Worm (Caenorhabditis elegans) whole organism, L4 larva: ENCODE data around the gene dpy-10.

ENCODE experiments used
- D1046.2 ChIP-seq: fragments of 200-800 bp; sonication (Bioruptor generic); IDR thresholded peaks from 2 replicates; pipeline ENCODE4 v1.3.6; 2022; ENCODE audit warnings: missing genetic modification characterization, missing compliant biosample characterization
- F26F4.8 ChIP-seq: fragments of 200-800 bp; sonication (Bioruptor generic); conservative IDR thresholded peaks from 2 replicates; pipeline ENCODE4 v1.3.6; 2022; ENCODE audit warnings: missing genetic modification characterization, missing compliant biosample characterization
- F37D6.2 ChIP-seq: sonication (generic microtip); optimal IDR thresholded peaks from 2 replicates; lab custom pipeline; 2016; ENCODE audit warnings: mild to moderate bottlenecking, missing genetic modification characterization, missing compliant biosample characterization
- F44E2.7 ChIP-seq: fragments of 200-800 bp; sonication (Bioruptor generic); IDR thresholded peaks from 2 replicates; pipeline ENCODE4 v2.1.2; 2022; ENCODE audit warnings: missing genetic modification characterization, missing compliant biosample characterization
- F49E8.2 ChIP-seq: sonication (generic microtip); optimal IDR thresholded peaks from 2 replicates; lab custom pipeline; 2016; ENCODE audit warnings: missing compliant biosample characterization, mild to moderate bottlenecking, missing genetic modification characterization, borderline replicate concordance
- T20F7.1 ChIP-seq: fragments of 200-800 bp; sonication (Bioruptor generic); optimal IDR thresholded peaks from 2 replicates; lab custom pipeline; 2018; ENCODE audit warnings: mild to moderate bottlenecking, missing genetic modification characterization, missing compliant biosample characterization
- ama-1 ChIP-seq: fragments of 150-350 bp; optimal IDR thresholded peaks from 2 replicates; lab custom pipeline; 2014; ENCODE audit warnings: inconsistent platforms, mixed read lengths
- arid-1 ChIP-seq: fragments of 200-800 bp; sonication (Bioruptor generic); conservative IDR thresholded peaks from 2 replicates; pipeline ENCODE4 v1.3.6; 2022; ENCODE audit warnings: missing genetic modification reagents, missing genetic modification characterization, missing compliant biosample characterization
- attf-4 ChIP-seq: sonication (generic microtip); optimal IDR thresholded peaks from 3 replicates; lab custom pipeline; 2017; ENCODE audit warnings: missing biosample characterization, missing genetic modification characterization
- ceh-62 ChIP-seq: sonication (generic microtip); optimal IDR thresholded peaks from 2 replicates; lab custom pipeline; 2017; ENCODE audit warnings: missing biosample characterization, missing genetic modification characterization
- cey-2 ChIP-seq: sonication (generic microtip); optimal IDR thresholded peaks from 3 replicates; lab custom pipeline; 2017; ENCODE audit warnings: missing genetic modification characterization, mild to moderate bottlenecking, missing compliant biosample characterization, antibody characterized with exemption, borderline replicate concordance; ENCODE audit not compliant: insufficient read depth
- ctbp-1 ChIP-seq: fragments of 200-800 bp; sonication (Bioruptor generic); IDR thresholded peaks from 2 replicates; pipeline ENCODE4 v1.3.6; 2022; ENCODE audit warnings: missing genetic modification reagents, missing genetic modification characterization, missing compliant biosample characterization
- daf-19 ChIP-seq: fragments of 200-800 bp; sonication (Bioruptor generic); conservative IDR thresholded peaks from 2 replicates; pipeline ENCODE4 v1.3.6; 2022; ENCODE audit warnings: missing genetic modification characterization, missing compliant biosample characterization
- dmd-6 ChIP-seq: fragments of 200-800 bp; sonication (Bioruptor generic); IDR thresholded peaks from 2 replicates; pipeline ENCODE4 v1.3.6; 2022; ENCODE audit warnings: missing genetic modification reagents, missing genetic modification characterization, missing compliant biosample characterization
- dmd-8 ChIP-seq: fragments of 200-800 bp; sonication (Bioruptor generic); IDR thresholded peaks from 2 replicates; pipeline ENCODE4 v1.3.6; 2022; ENCODE audit warnings: missing genetic modification characterization, missing compliant biosample characterization
- dpl-1 ChIP-seq: fragments of 150-350 bp; optimal IDR thresholded peaks from 2 replicates; lab custom pipeline; 2014; ENCODE audit warnings: missing biosample characterization, missing genetic modification reagents, missing genetic modification characterization
- dve-1 ChIP-seq: sonication (generic microtip); optimal IDR thresholded peaks from 2 replicates; lab custom pipeline; 2017; ENCODE audit warnings: antibody characterized with exemption, mild to moderate bottlenecking, missing genetic modification characterization, missing compliant biosample characterization; ENCODE audit not compliant: insufficient read depth
- egl-27 ChIP-seq: sonication (generic microtip); optimal IDR thresholded peaks from 3 replicates; lab custom pipeline; 2017; ENCODE audit warnings: missing biosample characterization, missing genetic modification reagents, missing genetic modification characterization
- fkh-10 ChIP-seq: fragments of 150-350 bp; optimal IDR thresholded peaks from 2 replicates; lab custom pipeline; 2014; ENCODE audit warnings: missing biosample characterization, missing genetic modification reagents, missing genetic modification characterization
- gei-8 ChIP-seq: fragments of 200-800 bp; sonication (Bioruptor generic); optimal IDR thresholded peaks from 2 replicates; lab custom pipeline; 2018; ENCODE audit warnings: mild to moderate bottlenecking, missing genetic modification characterization, missing compliant biosample characterization
- hlh-30 ChIP-seq: sonication (generic microtip); optimal IDR thresholded peaks from 2 replicates; lab custom pipeline; 2017; ENCODE audit warnings: antibody characterized with exemption, mild to moderate bottlenecking, missing genetic modification characterization, missing compliant biosample characterization; ENCODE audit not compliant: insufficient read depth
- jun-1 ChIP-seq: fragments of 150-350 bp; optimal IDR thresholded peaks from 2 replicates; lab custom pipeline; 2014; ENCODE audit warnings: missing biosample characterization, missing genetic modification reagents, missing genetic modification characterization
- lin-13 ChIP-seq: fragments of 150-350 bp; optimal IDR thresholded peaks from 2 replicates; lab custom pipeline; 2014; ENCODE audit warnings: missing biosample characterization, missing genetic modification reagents, missing genetic modification characterization
- lin-15B ChIP-seq: fragments of 150-350 bp; sonication (generic microtip); optimal IDR thresholded peaks from 3 replicates; lab custom pipeline; 2014; ENCODE audit warnings: missing biosample characterization, missing genetic modification characterization
- lin-38 ChIP-seq: fragments of 200-800 bp; sonication (Bioruptor generic); IDR thresholded peaks from 2 replicates; pipeline ENCODE4 v1.3.6; 2022; ENCODE audit warnings: missing genetic modification reagents, missing genetic modification characterization, missing compliant biosample characterization
- lin-39 ChIP-seq: fragments of 150-350 bp; optimal IDR thresholded peaks from 2 replicates; lab custom pipeline; 2014; ENCODE audit warnings: missing biosample characterization, missing genetic modification reagents, missing genetic modification characterization
- lir-3 ChIP-seq: sonication (generic microtip); optimal IDR thresholded peaks from 2 replicates; lab custom pipeline; 2016; ENCODE audit warnings: mild to moderate bottlenecking, missing genetic modification characterization, missing compliant biosample characterization
- mdl-1 ChIP-seq, 2 experiments: fragments of 150-350 bp in 1 of 2; sonication (generic microtip) in 1 of 2; optimal IDR thresholded peaks; 2 replicates each; lab custom pipeline; 2014 to 2017; ENCODE audit warnings: missing biosample characterization in 2 of 2, missing genetic modification characterization in 2 of 2
- mes-2 ChIP-seq: sonication (generic microtip); optimal IDR thresholded peaks from 2 replicates; lab custom pipeline; 2016; ENCODE audit warnings: missing genotype, mild to moderate bottlenecking, missing genetic modification characterization, missing compliant biosample characterization; ENCODE audit not compliant: poor library complexity, severe bottlenecking
- mxl-2 ChIP-seq: fragments of 200-800 bp; sonication (Bioruptor generic); conservative IDR thresholded peaks from 2 replicates; pipeline ENCODE4 v1.3.6; 2022; ENCODE audit warnings: missing genetic modification reagents, missing genetic modification characterization, missing compliant biosample characterization
- mxl-3 ChIP-seq: fragments of 200-800 bp; sonication (Bioruptor generic); optimal IDR thresholded peaks from 2 replicates; lab custom pipeline; 2018; ENCODE audit warnings: mild to moderate bottlenecking, missing genetic modification characterization, missing compliant biosample characterization
- nhr-102 ChIP-seq: sonication (generic microtip); optimal IDR thresholded peaks from 2 replicates; lab custom pipeline; 2016; ENCODE audit warnings: mild to moderate bottlenecking, missing genetic modification characterization, moderate library complexity, missing compliant biosample characterization
- nhr-237 ChIP-seq: sonication (generic microtip); optimal IDR thresholded peaks from 2 replicates; lab custom pipeline; 2017; ENCODE audit warnings: missing biosample characterization, missing genetic modification characterization
- nhr-25 ChIP-seq: sonication (generic microtip); optimal IDR thresholded peaks from 2 replicates; lab custom pipeline; 2017; ENCODE audit warnings: missing genetic modification characterization, mild to moderate bottlenecking, missing compliant biosample characterization, antibody characterized with exemption, moderate library complexity, borderline replicate concordance; ENCODE audit not compliant: insufficient read depth
- nhr-42 ChIP-seq: fragments of 200-800 bp; sonication (Bioruptor generic); IDR thresholded peaks from 2 replicates; pipeline ENCODE4 v1.3.6; 2022; ENCODE audit warnings: missing genetic modification characterization, missing compliant biosample characterization
- nhr-48 ChIP-seq: sonication (generic microtip); optimal IDR thresholded peaks from 2 replicates; lab custom pipeline; 2016; ENCODE audit warnings: mild to moderate bottlenecking, missing genetic modification characterization, missing compliant biosample characterization
- nhr-76 ChIP-seq: fragments of 150-350 bp; optimal IDR thresholded peaks from 2 replicates; lab custom pipeline; 2014; ENCODE audit warnings: missing biosample characterization, missing genetic modification characterization
- nhr-77 ChIP-seq: fragments of 150-350 bp; optimal IDR thresholded peaks from 2 replicates; lab custom pipeline; 2014; ENCODE audit warnings: missing biosample characterization, missing genetic modification characterization
- php-3 ChIP-seq: fragments of 200-800 bp; sonication (Bioruptor generic); IDR thresholded peaks from 2 replicates; pipeline ENCODE4 v1.3.6; 2022; ENCODE audit warnings: missing genetic modification reagents, missing genetic modification characterization, missing compliant biosample characterization
- rbr-2 ChIP-seq: sonication (generic microtip); optimal IDR thresholded peaks from 2 replicates; lab custom pipeline; 2016; ENCODE audit warnings: missing genotype, missing genetic modification characterization, missing compliant biosample characterization
- saeg-2 ChIP-seq: fragments of 200-800 bp; sonication (Bioruptor generic); IDR thresholded peaks from 2 replicates; pipeline ENCODE4 v1.3.6; 2022; ENCODE audit warnings: missing genetic modification reagents, missing genetic modification characterization, missing compliant biosample characterization
- skn-1 ChIP-seq: fragments of 150-350 bp; optimal IDR thresholded peaks from 2 replicates; lab custom pipeline; 2014; ENCODE audit warnings: missing biosample characterization, missing genetic modification characterization
- snpc-1.2 ChIP-seq: fragments of 200-800 bp; sonication (Bioruptor generic); IDR thresholded peaks from 2 replicates; pipeline ENCODE4 v1.3.6; 2022; ENCODE audit warnings: missing genetic modification reagents, missing genetic modification characterization, missing compliant biosample characterization
- snpc-4 ChIP-seq: fragments of 150-350 bp; optimal IDR thresholded peaks from 2 replicates; lab custom pipeline; 2014; ENCODE audit warnings: missing biosample characterization, missing genetic modification characterization
- spr-1 ChIP-seq: sonication (generic microtip); optimal IDR thresholded peaks from 2 replicates; lab custom pipeline; 2016; ENCODE audit warnings: mild to moderate bottlenecking, missing genetic modification characterization, missing compliant biosample characterization
- tra-1 ChIP-seq: fragments of 200-800 bp; sonication (Bioruptor generic); IDR thresholded peaks from 2 replicates; pipeline ENCODE4 v1.3.6; 2022; ENCODE audit warnings: missing genetic modification reagents, missing genetic modification characterization, missing compliant biosample characterization
- zfp-3 ChIP-seq: fragments of 200-800 bp; sonication (Bioruptor generic); conservative IDR thresholded peaks from 2 replicates; pipeline ENCODE4 v1.3.6; 2022; ENCODE audit warnings: missing genetic modification reagents, missing genetic modification characterization, missing compliant biosample characterization
- ztf-11 ChIP-seq: fragments of 150-350 bp; optimal IDR thresholded peaks from 2 replicates; lab custom pipeline; 2014; ENCODE audit warnings: missing biosample characterization, missing genetic modification characterization

The dpy-10 gene

DNA sequence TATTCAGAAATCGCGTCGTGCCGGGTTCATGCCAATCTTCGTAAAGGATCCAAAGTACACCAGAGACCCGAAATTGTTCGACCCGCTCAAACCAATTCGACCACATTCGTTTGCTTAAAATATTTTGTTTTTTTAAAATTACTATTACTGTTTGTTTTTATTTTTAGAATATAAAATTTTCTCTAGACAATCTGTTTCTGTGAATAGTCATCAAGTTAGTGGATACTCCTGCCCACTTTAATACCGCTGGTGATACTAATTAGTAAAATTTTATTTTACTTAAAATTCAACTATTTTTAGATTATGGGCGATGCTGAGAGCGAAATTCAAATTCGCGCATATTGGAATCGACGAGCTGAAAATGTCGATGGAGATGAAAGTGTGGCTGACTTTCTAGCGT lies 24.6 kb upstream of the dpy-10 start, which contains the start of gene T14B4.1:
Gene T14B4.1, plus strand, starts transcription at position 301 of the 400 bp plus-strand sequence.
- no peak for TF ChIP-seq F44E2.7
- TF ChIP-seq mes-2: no peak

DNA sequence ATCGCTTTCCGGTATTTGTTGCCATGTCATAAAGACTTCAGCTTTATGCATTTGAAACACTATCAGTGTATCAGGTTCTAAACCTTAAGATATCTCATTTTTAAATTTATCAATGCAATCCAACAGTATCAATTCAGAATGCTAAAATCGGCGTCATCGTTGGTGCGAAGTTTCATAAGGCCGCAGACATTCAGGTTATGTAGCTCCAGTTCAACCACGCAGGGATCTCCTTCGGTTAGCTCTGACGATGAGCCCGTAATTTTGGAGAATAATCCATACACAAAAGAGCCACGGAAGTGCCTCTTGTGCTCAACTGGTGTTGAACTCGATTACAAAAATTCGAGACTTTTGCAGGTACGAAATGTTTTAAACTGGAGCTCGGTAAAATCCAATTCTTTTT lies 24.0 kb upstream of the dpy-10 start, which contains the start of gene mrps-18.C:
Gene mrps-18.C, plus strand, starts transcription at position 138 of the 400 bp plus-strand sequence.
- TF ChIP-seq F49E8.2 (tag; lab: Kevin White, UChicago) (no peak), lin-38 (GFP tag; lab: Robert Waterston, UW) (peak; percentile 53)

DNA sequence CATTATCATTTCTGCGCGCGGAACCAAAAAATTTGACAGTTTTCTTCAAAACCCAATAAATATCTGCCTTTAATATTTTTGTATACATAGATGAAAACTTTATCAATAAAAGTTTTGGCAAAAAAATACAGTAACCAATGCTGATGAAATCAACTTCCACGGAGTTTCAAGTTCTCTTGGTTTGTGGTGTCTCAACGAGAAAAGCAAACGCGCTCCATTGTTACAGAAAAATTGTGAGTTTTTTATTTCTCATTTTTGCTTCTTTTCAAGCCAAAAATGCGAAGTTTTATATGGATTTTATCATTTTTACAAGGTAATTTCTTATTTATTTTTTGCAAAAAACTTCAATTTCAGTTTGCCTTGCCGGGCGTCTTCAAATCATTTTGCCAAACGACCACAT lies 22.6 kb upstream of the dpy-10 start, which contains the start of gene T14B4.3:
Gene T14B4.3, plus strand, starts transcription at position 264 of the 400 bp plus-strand sequence.
- TF ChIP-seq dmd-6 (GFP tag; lab: Robert Waterston, UW) (no peak), dve-1 (tag; lab: Kevin White, UChicago) (peak; percentile 61), mxl-3 (GFP tag; lab: Kevin White, UChicago) (no peak), mes-2 (peak; percentile 94), fkh-10 (GFP tag; lab: Kevin White, UChicago) (no peak), ztf-11 (tag; lab: Kevin White, UChicago) (no peak), T20F7.1 (GFP tag; lab: Kevin White, UChicago) (peak; percentile 74), lin-13 (GFP tag; lab: Kevin White, UChicago) (peak; percentile 14), zfp-3 (GFP tag; lab: Robert Waterston, UW) (no peak), nhr-76 (tag; lab: Kevin White, UChicago) (no peak), mxl-2 (GFP tag; lab: Robert Waterston, UW) (no peak), nhr-102 (tag; lab: Kevin White, UChicago) (no peak), attf-4 (no peak), skn-1 (tag; lab: Kevin White, UChicago) (no peak), nhr-42 (GFP tag; lab: Robert Waterston, UW) (no peak), F26F4.8 (GFP tag; lab: Robert Waterston, UW) (no peak), php-3 (GFP tag; lab: Robert Waterston, UW) (no peak), lin-15B (tag; lab: Kevin White, UChicago) (no peak), snpc-1.2 (GFP tag; lab: Robert Waterston, UW) (no peak), nhr-25 (tag; lab: Kevin White, UChicago) (no peak), jun-1 (tag; lab: Kevin White, UChicago) (no peak), nhr-77 (tag; lab: Kevin White, UChicago) (peak; percentile 77), saeg-2 (GFP tag; lab: Robert Waterston, UW) (no peak), D1046.2 (GFP tag; lab: Robert Waterston, UW) (no peak), cey-2 (tag; lab: Kevin White, UChicago) (no peak), mdl-1 (tag; optimal IDR thresholded peaks at IDR 0.05; lab: Kevin White, UChicago) (no peak), gei-8 (no peak), ceh-62 (no peak), tra-1 (GFP tag; lab: Robert Waterston, UW) (no peak), snpc-4 (tag; lab: Kevin White, UChicago) (no peak), rbr-2 (tag; lab: Kevin White, UChicago) (peak; percentile 51), spr-1 (tag; lab: Kevin White, UChicago) (no peak), lir-3 (tag; lab: Kevin White, UChicago) (no peak), ama-1 (no peak), dmd-8 (GFP tag; lab: Robert Waterston, UW) (no peak), nhr-237 (tag; lab: Kevin White, UChicago) (no peak), daf-19 (GFP tag; lab: Robert Waterston, UW) (no peak), hlh-30 (tag; lab: Kevin White, UChicago) (peak; percentile 30), lin-39 (no peak), nhr-48 (tag; lab: Kevin White, UChicago) (no peak), egl-27 (no peak), arid-1 (GFP tag; lab: Robert Waterston, UW) (no peak), ctbp-1 (no peak), dpl-1 (GFP tag; lab: Kevin White, UChicago) (peak; percentile 61), F37D6.2 (tag; lab: Kevin White, UChicago) (no peak)
